Fruit fly (Drosophila melanogaster) whole organism, embryonic: Measurements from ENCODE around the gene Hnf4.

ENCODE experiments used
- Abd-B ChIP-seq: fragments of 200-800 bp; sonication (Bioruptor generic); optimal IDR thresholded peaks from 2 replicates; lab custom pipeline; 2018; ENCODE audit warnings: missing biosample characterization, mild to moderate bottlenecking, missing genetic modification characterization, moderate library complexity
- CG10147 ChIP-seq: fragments of 200-800 bp; sonication (Bioruptor generic); optimal IDR thresholded peaks from 2 replicates; lab custom pipeline; 2019; ENCODE audit warnings: missing biosample characterization, mild to moderate bottlenecking, missing genetic modification characterization, moderate library complexity
- CG12071 ChIP-seq: fragments of 200-800 bp; sonication (Bioruptor generic); optimal IDR thresholded peaks from 3 replicates; lab custom pipeline; 2018; ENCODE audit warnings: missing biosample characterization, mild to moderate bottlenecking, missing genetic modification characterization
- CG12104 ChIP-seq: fragments of 200-800 bp; sonication (Bioruptor generic); optimal IDR thresholded peaks from 3 replicates; lab custom pipeline; 2016; ENCODE audit warnings: missing biosample characterization, missing genetic modification characterization
- CG12769 ChIP-seq: fragments of 200-800 bp; sonication (Bioruptor generic); optimal IDR thresholded peaks from 2 replicates; lab custom pipeline; 2019; ENCODE audit warnings: missing biosample characterization, mild to moderate bottlenecking, missing genetic modification characterization, moderate library complexity
- CG14441 ChIP-seq: fragments of 200-800 bp; sonication (Bioruptor generic); IDR thresholded peaks from 2 replicates; pipeline ENCODE4 v1.3.6; 2022; ENCODE audit warnings: missing biosample characterization, missing genetic modification characterization
- CG14667 ChIP-seq: fragments of 200-800 bp; sonication (Bioruptor generic); IDR thresholded peaks from 2 replicates; pipeline ENCODE4 v1.3.6; 2022; ENCODE audit warnings: missing biosample characterization, missing genetic modification characterization
- CG15601 ChIP-seq: fragments of 200-800 bp; sonication (Bioruptor generic); optimal IDR thresholded peaks from 3 replicates; lab custom pipeline; 2019; ENCODE audit warnings: missing biosample characterization, mild to moderate bottlenecking, missing genetic modification characterization, moderate library complexity
- CG34422 ChIP-seq: fragments of 200-800 bp; sonication (Bioruptor generic); IDR thresholded peaks from 3 replicates; pipeline ENCODE4 v1.3.6; 2022; ENCODE audit warnings: missing biosample characterization, missing genetic modification characterization
- CG43689 ChIP-seq: fragments of 200-800 bp; sonication (Bioruptor generic); IDR thresholded peaks from 2 replicates; pipeline ENCODE4 v1.3.6; 2022; ENCODE audit warnings: missing biosample characterization, missing genetic modification characterization
- CG4707 ChIP-seq: fragments of 200-800 bp; sonication (Bioruptor generic); optimal IDR thresholded peaks from 2 replicates; lab custom pipeline; 2018; ENCODE audit warnings: missing biosample characterization, mild to moderate bottlenecking, missing genetic modification characterization, moderate library complexity
- CG8388 ChIP-seq: fragments of 200-800 bp; sonication (Bioruptor generic); optimal IDR thresholded peaks from 2 replicates; lab custom pipeline; 2019; ENCODE audit warnings: missing biosample characterization, mild to moderate bottlenecking, missing genetic modification characterization, moderate library complexity
- CG9727 ChIP-seq: fragments of 200-800 bp; sonication (Bioruptor generic); optimal IDR thresholded peaks from 3 replicates; lab custom pipeline; 2017; ENCODE audit warnings: missing biosample characterization, mild to moderate bottlenecking, missing genetic modification characterization
- CG9797 ChIP-seq: fragments of 200-800 bp; sonication (Bioruptor generic); optimal IDR thresholded peaks from 3 replicates; lab custom pipeline; 2018; ENCODE audit warnings: missing biosample characterization, mild to moderate bottlenecking, missing genetic modification characterization
- Dll ChIP-seq: fragments of 200-800 bp; sonication (Bioruptor generic); IDR thresholded peaks from 4 replicates; pipeline ENCODE4 v1.3.6; 2022; ENCODE audit warnings: missing biosample characterization, missing genetic modification characterization; ENCODE audit not compliant: partially characterized antibody
- Doc2 ChIP-seq: fragments of 200-800 bp; sonication (Bioruptor generic); IDR thresholded peaks from 2 replicates; pipeline ENCODE4 v1.3.6; 2022; ENCODE audit warnings: missing biosample characterization, missing genetic modification characterization
- Drgx ChIP-seq: fragments of 200-800 bp; sonication (Bioruptor generic); IDR thresholded peaks from 2 replicates; pipeline ENCODE4 v1.3.6; 2022; ENCODE audit warnings: missing biosample characterization, missing genetic modification characterization
- Eip74EF ChIP-seq, 2 experiments: fragments of 200-800 bp in 1 of 2; fragments of >200 bp in 1 of 2; sonication (Bioruptor generic) in 1 of 2; optimal IDR thresholded peaks; 2 replicates each; lab custom pipeline; 2017 to 2019; ENCODE audit warnings: missing biosample characterization in 2 of 2, missing genetic modification characterization in 2 of 2, mild to moderate bottlenecking in 1 of 2, moderate library complexity in 1 of 2
- Max ChIP-seq: fragments of 200-800 bp; sonication (Bioruptor generic); optimal IDR thresholded peaks from 2 replicates; lab custom pipeline; 2016; ENCODE audit warnings: missing biosample characterization, mild to moderate bottlenecking, missing genetic modification characterization
- Nf-YA ChIP-seq: fragments of 200-800 bp; sonication (Bioruptor generic); IDR thresholded peaks from 2 replicates; pipeline ENCODE4 v1.3.6; 2022; ENCODE audit warnings: missing biosample characterization, missing genetic modification characterization
- Optix ChIP-seq: fragments of 200-800 bp; sonication (Bioruptor generic); IDR thresholded peaks from 3 replicates; pipeline ENCODE4 v1.3.6; 2022; ENCODE audit warnings: missing biosample characterization, missing genetic modification characterization
- PHDP ChIP-seq: fragments of 200-800 bp; sonication (Bioruptor generic); optimal IDR thresholded peaks from 3 replicates; lab custom pipeline; 2018; ENCODE audit warnings: missing biosample characterization, mild to moderate bottlenecking, missing genetic modification characterization, moderate library complexity
- Sin3A ChIP-seq: fragments of >200 bp; optimal IDR thresholded peaks from 2 replicates; lab custom pipeline; 2018
- Sox102F ChIP-seq: fragments of 200-800 bp; sonication (Bioruptor generic); optimal IDR thresholded peaks from 2 replicates; lab custom pipeline; 2018; ENCODE audit warnings: missing biosample characterization, mild to moderate bottlenecking, missing genetic modification characterization, moderate library complexity
- Spps ChIP-seq: fragments of 200-800 bp; sonication (Bioruptor generic); optimal IDR thresholded peaks from 2 replicates; lab custom pipeline; 2018; ENCODE audit warnings: missing biosample characterization, mild to moderate bottlenecking, missing genetic modification characterization
- Usf ChIP-seq: fragments of 200-800 bp; sonication (Bioruptor generic); optimal IDR thresholded peaks from 2 replicates; lab custom pipeline; 2017; ENCODE audit warnings: missing genotype, missing biosample characterization, missing genetic modification characterization
- ac ChIP-seq: fragments of 200-800 bp; sonication (Bioruptor generic); optimal IDR thresholded peaks from 3 replicates; lab custom pipeline; 2017; ENCODE audit warnings: missing biosample characterization, mild to moderate bottlenecking, missing genetic modification characterization
- al ChIP-seq: fragments of 200-800 bp; sonication (Bioruptor generic); IDR thresholded peaks from 2 replicates; pipeline ENCODE4 v1.3.6; 2022; ENCODE audit warnings: missing biosample characterization, missing genetic modification characterization
- amos ChIP-seq: fragments of 200-800 bp; sonication (Bioruptor generic); IDR thresholded peaks from 2 replicates; pipeline ENCODE4 v1.3.6; 2022; ENCODE audit warnings: missing biosample characterization, missing genetic modification characterization; ENCODE audit not compliant: partially characterized antibody
- ap ChIP-seq: fragments of 200-800 bp; sonication (Bioruptor generic); IDR thresholded peaks from 2 replicates; pipeline ENCODE4 v1.3.6; 2022; ENCODE audit warnings: missing biosample characterization, missing genetic modification characterization
- cato ChIP-seq: fragments of 200-800 bp; sonication (Bioruptor generic); optimal IDR thresholded peaks from 2 replicates; lab custom pipeline; 2016; ENCODE audit warnings: missing biosample characterization, missing genetic modification characterization, borderline replicate concordance
- corto ChIP-seq: fragments of 200-800 bp; sonication (Bioruptor generic); optimal IDR thresholded peaks from 2 replicates; lab custom pipeline; 2016; ENCODE audit warnings: missing biosample characterization, mild to moderate bottlenecking, missing genetic modification characterization, moderate library complexity
- crc ChIP-seq: fragments of 200-800 bp; sonication (Bioruptor generic); optimal IDR thresholded peaks from 2 replicates; lab custom pipeline; 2016; ENCODE audit warnings: missing biosample characterization, missing genetic modification characterization
- croc ChIP-seq: fragments of 200-800 bp; sonication (Bioruptor generic); conservative IDR thresholded peaks from 3 replicates; pipeline ENCODE4 v1.3.6; 2022; ENCODE audit warnings: missing biosample characterization, missing genetic modification characterization
- dimm ChIP-seq: fragments of 200-800 bp; sonication (Bioruptor generic); IDR thresholded peaks from 2 replicates; pipeline ENCODE4 v1.3.6; 2022; ENCODE audit warnings: missing biosample characterization, missing genetic modification characterization
- fd96Cb ChIP-seq: fragments of 200-800 bp; sonication (Bioruptor generic); optimal IDR thresholded peaks from 2 replicates; lab custom pipeline; 2018; ENCODE audit warnings: missing biosample characterization, mild to moderate bottlenecking, missing genetic modification characterization, moderate library complexity
- h ChIP-seq: fragments of >200 bp; optimal IDR thresholded peaks from 2 replicates; lab custom pipeline; 2017
- ham ChIP-seq: fragments of 200-800 bp; sonication (Bioruptor generic); IDR thresholded peaks from 2 replicates; pipeline ENCODE4 v1.3.6; 2022; ENCODE audit warnings: missing biosample characterization, missing genetic modification characterization
- hth ChIP-seq: fragments of >200 bp; optimal IDR thresholded peaks from 2 replicates; lab custom pipeline; 2017; ENCODE audit warnings: inconsistent platforms
- jing ChIP-seq: fragments of 200-800 bp; sonication (Bioruptor generic); optimal IDR thresholded peaks from 2 replicates; lab custom pipeline; 2018; ENCODE audit warnings: missing biosample characterization, mild to moderate bottlenecking, missing genetic modification characterization
- ken ChIP-seq: fragments of 200-800 bp; sonication (Bioruptor generic); IDR thresholded peaks from 3 replicates; pipeline ENCODE4 v1.3.6; 2022; ENCODE audit warnings: missing biosample characterization, missing genetic modification characterization
- lola ChIP-seq, 3 experiments: fragments of >200 bp in 2 of 3; fragments of 200-800 bp in 1 of 3; sonication (Bioruptor generic) in 1 of 3; optimal IDR thresholded peaks; 2 replicates each; lab custom pipeline; 2017 to 2019; ENCODE audit warnings: missing biosample characterization in 3 of 3, missing genetic modification characterization in 3 of 3, mild to moderate bottlenecking in 1 of 3, moderate library complexity in 1 of 3
- nau ChIP-seq: fragments of 200-800 bp; sonication (Bioruptor generic); optimal IDR thresholded peaks from 3 replicates; lab custom pipeline; 2017; ENCODE audit warnings: missing biosample characterization, mild to moderate bottlenecking, missing genetic modification characterization, missing genetic modification reagents
- pfk ChIP-seq: fragments of 200-800 bp; sonication (Bioruptor generic); optimal IDR thresholded peaks from 2 replicates; lab custom pipeline; 2018; ENCODE audit warnings: missing biosample characterization, mild to moderate bottlenecking, missing genetic modification characterization, moderate library complexity
- run ChIP-seq: fragments of 200-800 bp; sonication (Bioruptor generic); optimal IDR thresholded peaks from 3 replicates; lab custom pipeline; 2018; ENCODE audit warnings: missing biosample characterization, mild to moderate bottlenecking, missing genetic modification characterization
- schlank ChIP-seq: fragments of 200-800 bp; sonication (Bioruptor generic); optimal IDR thresholded peaks from 2 replicates; lab custom pipeline; 2018; ENCODE audit warnings: missing biosample characterization, mild to moderate bottlenecking, missing genetic modification characterization
- tin ChIP-seq: fragments of 200-800 bp; sonication (Bioruptor generic); optimal IDR thresholded peaks from 3 replicates; lab custom pipeline; 2016; ENCODE audit warnings: missing biosample characterization, missing genetic modification characterization
- unpg ChIP-seq: fragments of 200-800 bp; sonication (Bioruptor generic); optimal IDR thresholded peaks from 3 replicates; lab custom pipeline; 2018; ENCODE audit warnings: missing biosample characterization, mild to moderate bottlenecking, missing genetic modification characterization, moderate library complexity
- usp ChIP-seq: fragments of >200 bp; optimal IDR thresholded peaks from 2 replicates; lab custom pipeline; 2017; ENCODE audit warnings: missing biosample characterization, missing genetic modification characterization
- vnd ChIP-seq: fragments of 200-800 bp; sonication (Bioruptor generic); IDR thresholded peaks from 3 replicates; pipeline ENCODE4 v1.3.6; 2022; ENCODE audit warnings: missing biosample characterization, missing genetic modification characterization; ENCODE audit not compliant: partially characterized antibody
- vvl ChIP-seq: fragments of 200-800 bp; sonication (Bioruptor generic); IDR thresholded peaks from 2 replicates; pipeline ENCODE4 v1.3.6; 2022; ENCODE audit warnings: missing biosample characterization, missing genetic modification characterization
- yki ChIP-seq: fragments of >200 bp; optimal IDR thresholded peaks from 3 replicates; lab custom pipeline; 2018

Gene Hnf4

dm6 chr2L:8746350-8746759 is 36.9 kb upstream of the Hnf4 start (continued):
- peak in 1 of 2 experiments; percentile 49 for TF ChIP-seq Eip74EF (GFP tag; optimal IDR thresholded peaks at IDR 0.05; lab: Kevin White, UChicago)
- TF ChIP-seq CG9727 (GFP tag; lab: Kevin White, UChicago), result peak; percentile 66
- TF ChIP-seq jing (GFP tag; lab: Kevin White, UChicago), result no peak
- no peak for TF ChIP-seq CG43689 (GFP tag; lab: Robert Waterston, UW)
- no peak for TF ChIP-seq CG4707 (GFP tag; lab: Kevin White, UChicago)
- TF ChIP-seq ken (GFP tag; lab: Robert Waterston, UW), result no peak
- TF ChIP-seq CG10147 (GFP tag; lab: Kevin White, UChicago), result peak; percentile 64
- TF ChIP-seq usp (GFP tag; lab: Kevin White, UChicago), result no peak
- TF ChIP-seq Doc2 (GFP tag; lab: Robert Waterston, UW), result no peak
- peak; percentile 52 for TF ChIP-seq vvl
- TF ChIP-seq Dll (GFP tag; lab: Robert Waterston, UW), result no peak
- no peak for TF ChIP-seq ham
- no peak for TF ChIP-seq schlank (tag; lab: Kevin White, UChicago)
- no peak for TF ChIP-seq h (lab: Kevin White, UChicago)
- TF ChIP-seq croc (GFP tag; lab: Robert Waterston, UW), result peak; percentile 40; the same call in 1 of the 3 replicates
- no peak for TF ChIP-seq Optix (GFP tag; lab: Robert Waterston, UW)
- TF ChIP-seq CG34422 (GFP tag; lab: Robert Waterston, UW), result no peak
- 0 out of 2 replicates have a peak, but pooled peaks have one; percentile 10 for TF ChIP-seq ap (GFP tag; lab: Robert Waterston, UW)
- peak; percentile 37 for TF ChIP-seq Sox102F (GFP tag; lab: Kevin White, UChicago)
- TF ChIP-seq Usf (GFP tag; lab: Kevin White, UChicago), result no peak
- peak; percentile 53 for TF ChIP-seq CG8388 (GFP tag; lab: Kevin White, UChicago)
- TF ChIP-seq CG12104, result peak; percentile 7
- TF ChIP-seq al (GFP tag; lab: Robert Waterston, UW), result no peak
- no peak for TF ChIP-seq ac (GFP tag; lab: Kevin White, UChicago)
- TF ChIP-seq hth (lab: Kevin White, UChicago), result no peak
- TF ChIP-seq unpg (GFP tag; lab: Kevin White, UChicago), result peak; percentile 61
- peak in 1 of 3 experiments; percentile 60 for TF ChIP-seq lola (GFP tag; optimal IDR thresholded peaks at IDR 0.05; lab: Kevin White, UChicago)
- TF ChIP-seq CG9797, result no peak
- TF ChIP-seq tin (GFP tag; lab: Kevin White, UChicago), result peak; percentile 54
- no peak for TF ChIP-seq nau (GFP tag; lab: Kevin White, UChicago)
- TF ChIP-seq CG14441 (GFP tag; lab: Robert Waterston, UW), result no peak
- TF ChIP-seq yki (lab: Kevin White, UChicago), result no peak
- peak; percentile 39 for TF ChIP-seq corto (GFP tag; lab: Kevin White, UChicago)
- no peak for TF ChIP-seq pfk (GFP tag; lab: Kevin White, UChicago)
- TF ChIP-seq amos, result no peak
- no peak for TF ChIP-seq PHDP (tag; lab: Kevin White, UChicago)
- TF ChIP-seq Spps, result no peak
- no peak for TF ChIP-seq crc (GFP tag; lab: Kevin White, UChicago)
- no peak for TF ChIP-seq dimm (GFP tag; lab: Robert Waterston, UW)
- no peak for TF ChIP-seq run (tag; lab: Kevin White, UChicago)
- TF ChIP-seq Abd-B (GFP tag; lab: Kevin White, UChicago), result peak; percentile 9
- TF ChIP-seq CG12769 (tag; lab: Kevin White, UChicago), result no peak
- TF ChIP-seq cato (GFP tag; lab: Kevin White, UChicago), result no peak
- no peak for TF ChIP-seq vnd (GFP tag; lab: Robert Waterston, UW)
- TF ChIP-seq CG12071 (GFP tag; lab: Kevin White, UChicago), result no peak
- TF ChIP-seq fd96Cb (tag; lab: Kevin White, UChicago), result peak; percentile 38
- no peak for TF ChIP-seq Sin3A (lab: Kevin White, UChicago)
- no peak for TF ChIP-seq Nf-YA (GFP tag; lab: Robert Waterston, UW)
- no peak for TF ChIP-seq CG14667 (GFP tag; lab: Robert Waterston, UW)
- TF ChIP-seq Max (GFP tag; lab: Kevin White, UChicago), result peak; percentile 14
- TF ChIP-seq Drgx, result no peak
- peak; percentile 64 for TF ChIP-seq CG15601 (tag; lab: Kevin White, UChicago)
